Fruit fly (Drosophila melanogaster) whole organism, embryonic: ENCODE measurements around the gene Mlp84B.

Experiments used
- CG31441 ChIP-seq: fragments of 200-800 bp; sonication (Bioruptor generic); IDR thresholded peaks from 2 replicates; pipeline ENCODE4 v1.3.6; 2022; ENCODE audit warnings: missing biosample characterization, missing genetic modification characterization
- CG32772 ChIP-seq: fragments of 200-800 bp; sonication (Bioruptor generic); IDR thresholded peaks from 2 replicates; pipeline ENCODE4 v1.3.6; 2022; ENCODE audit warnings: missing biosample characterization, missing genetic modification characterization
- CG8089 ChIP-seq: fragments of 200-800 bp; sonication (Bioruptor generic); optimal IDR thresholded peaks from 3 replicates; lab custom pipeline; 2016; ENCODE audit warnings: missing biosample characterization, missing genetic modification characterization
- CG8281 ChIP-seq: fragments of 200-800 bp; sonication (Bioruptor generic); optimal IDR thresholded peaks from 2 replicates; lab custom pipeline; 2018; ENCODE audit warnings: missing biosample characterization, mild to moderate bottlenecking, missing genetic modification characterization, moderate library complexity
- CG8765 ChIP-seq: fragments of 200-800 bp; sonication (Bioruptor generic); IDR thresholded peaks from 2 replicates; pipeline ENCODE4 v1.3.6; 2022; ENCODE audit warnings: missing biosample characterization, missing genetic modification characterization
- Opbp ChIP-seq: fragments of 200-800 bp; sonication (Bioruptor generic); IDR thresholded peaks from 3 replicates; pipeline ENCODE4 v1.3.6; 2022; ENCODE audit warnings: missing biosample characterization, missing genetic modification characterization; ENCODE audit not compliant: partially characterized antibody
- fd64A ChIP-seq: fragments of 200-800 bp; sonication (Bioruptor generic); optimal IDR thresholded peaks from 3 replicates; lab custom pipeline; 2018; ENCODE audit warnings: missing biosample characterization, mild to moderate bottlenecking, missing genetic modification characterization
- gro ChIP-seq: fragments of 200-800 bp; sonication (Bioruptor generic); optimal IDR thresholded peaks from 2 replicates; lab custom pipeline; 2016; ENCODE audit warnings: missing biosample characterization, missing genetic modification characterization
- sna ChIP-seq: fragments of 200-800 bp; sonication (Bioruptor generic); IDR thresholded peaks from 2 replicates; pipeline ENCODE4 v1.3.6; 2022; ENCODE audit warnings: missing biosample characterization, missing genetic modification characterization; ENCODE audit not compliant: partially characterized antibody

DNA sequence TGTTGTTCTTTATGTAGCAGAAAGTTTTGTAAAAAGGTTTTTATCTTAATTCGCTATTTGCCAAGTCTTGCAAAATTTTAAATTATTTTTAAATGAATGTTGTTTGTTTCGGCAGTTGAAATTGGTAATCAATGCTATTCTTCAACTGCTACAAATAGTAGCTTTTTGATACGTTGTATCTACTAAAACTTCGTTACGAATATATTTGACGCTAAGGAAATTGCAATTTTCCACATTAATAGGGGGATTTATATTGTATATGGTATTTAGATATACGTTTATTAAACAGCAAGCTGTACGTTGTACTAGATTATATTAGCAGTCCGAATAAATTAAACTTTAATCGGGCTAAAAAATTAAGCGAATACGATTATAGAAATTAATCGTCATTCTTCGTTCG lies 13.7 kb upstream of the Mlp84B start, which contains the start of gene CG31493:
- TF ChIP-seq sna (GFP tag; lab: Robert Waterston, UW), result no peak
- no peak for TF ChIP-seq CG32772
- no peak for TF ChIP-seq CG8089
- TF ChIP-seq gro (GFP tag; lab: Kevin White, UChicago), result no peak
- TF ChIP-seq Opbp, result no peak
- no peak for TF ChIP-seq CG8765 (GFP tag; lab: Robert Waterston, UW)
- no peak for TF ChIP-seq CG31441 (GFP tag; lab: Robert Waterston, UW)
- TF ChIP-seq fd64A (GFP tag; lab: Kevin White, UChicago), result no peak
- no peak for TF ChIP-seq CG8281 (tag; lab: Kevin White, UChicago)
